Worm (Caenorhabditis elegans) whole organism, late embryonic: ENCODE results near the gene acl-13.

Source experiments
- lim-6 ChIP-seq: sonication (generic microtip); optimal IDR thresholded peaks from 2 replicates; lab custom pipeline; 2016; ENCODE audit warnings: missing genetic modification characterization, missing compliant biosample characterization
- unc-3 ChIP-seq, 2 experiments: fragments of 200-800 bp in 1 of 2; sonication (Bioruptor generic) in 1 of 2; sonication (generic microtip) in 1 of 2; conservative IDR thresholded peaks in 1 of 2; optimal IDR thresholded peaks in 1 of 2; 2 replicates each; pipeline versions ENCODE4 v1.3.6 to Lab custom; 2016 to 2022; ENCODE audit warnings: missing compliant biosample characterization in 2 of 2, missing genetic modification characterization in 2 of 2, missing genetic modification reagents in 1 of 2
- unc-86 ChIP-seq: sonication (generic microtip); optimal IDR thresholded peaks from 2 replicates; lab custom pipeline; 2016; ENCODE audit warnings: missing genetic modification characterization, missing compliant biosample characterization
- ztf-16 ChIP-seq: sonication (generic microtip); optimal IDR thresholded peaks from 2 replicates; lab custom pipeline; 2017; ENCODE audit warnings: missing genetic modification characterization, missing compliant biosample characterization

- no peak for TF ChIP-seq ztf-16 (tag; lab: Kevin White, UChicago)
- no peak for TF ChIP-seq unc-86 (tag; lab: Kevin White, UChicago)
- TF ChIP-seq unc-3 (GFP tag; conservative IDR thresholded peaks at IDR 0.05; lab: Robert Waterston, UW): no peak
- no peak for TF ChIP-seq unc-3 (tag; optimal IDR thresholded peaks at IDR 0.05; lab: Kevin White, UChicago)
- no peak for TF ChIP-seq lim-6 (tag; lab: Kevin White, UChicago)
Measured at ce11 chrIV:12364964-12365363, 45.3 kb upstream of the acl-13 start.
